Fruit fly (Drosophila melanogaster) whole organism, wandering third instar larva: ENCODE data around the gene EMC3.
A peak's percentile ranks its signal among the peaks of the same experiment; 100 is the strongest.

Experiments used
- Abd-B ChIP-seq: fragments of >200 bp; optimal IDR thresholded peaks from 2 replicates; lab custom pipeline; 2017; ENCODE audit warnings: missing biosample characterization, missing genetic modification characterization
- CG9705 ChIP-seq: fragments of 200-800 bp; sonication (Bioruptor generic); optimal IDR thresholded peaks from 2 replicates; lab custom pipeline; 2018; ENCODE audit warnings: missing biosample characterization, mild to moderate bottlenecking, missing genetic modification characterization
- CrebA ChIP-seq: fragments of 200-800 bp; sonication (Bioruptor generic); optimal IDR thresholded peaks from 2 replicates; lab custom pipeline; 2016; ENCODE audit warnings: missing biosample characterization, mild to moderate bottlenecking, missing genetic modification characterization, borderline replicate concordance
- Dfd ChIP-seq: fragments of >200 bp; optimal IDR thresholded peaks from 2 replicates; lab custom pipeline; 2017; ENCODE audit warnings: missing biosample characterization, missing genetic modification characterization
- Dif ChIP-seq: fragments of 200-275, 200-300 bp; sonication (Bioruptor generic); optimal IDR thresholded peaks from 2 replicates; lab custom pipeline; 2018; ENCODE audit warnings: missing biosample characterization, missing genetic modification characterization; ENCODE audit not compliant: partially characterized antibody
- GATAd ChIP-seq: sonication (Bioruptor generic); optimal IDR thresholded peaks from 2 replicates; lab custom pipeline; 2016; ENCODE audit warnings: missing biosample characterization, missing genetic modification characterization
- HLH106 ChIP-seq: fragments of 200-800 bp; optimal IDR thresholded peaks from 3 replicates; lab custom pipeline; 2019; ENCODE audit warnings: missing biosample characterization, mild to moderate bottlenecking, missing genetic modification characterization, moderate library complexity
- Hnf4 ChIP-seq: fragments of 200-800 bp; sonication (Bioruptor generic); optimal IDR thresholded peaks from 2 replicates; lab custom pipeline; 2016; ENCODE audit warnings: missing biosample characterization, mild to moderate bottlenecking, missing genetic modification characterization
- Hr78 ChIP-seq: fragments of >200 bp; optimal IDR thresholded peaks from 2 replicates; lab custom pipeline; 2017; ENCODE audit warnings: missing biosample characterization, missing genetic modification characterization
- Mio ChIP-seq: sonication (Bioruptor generic); optimal IDR thresholded peaks from 2 replicates; lab custom pipeline; 2016; ENCODE audit warnings: missing biosample characterization, missing genetic modification characterization
- Myc ChIP-seq: fragments of >200 bp; optimal IDR thresholded peaks from 2 replicates; lab custom pipeline; 2017
- N ChIP-seq: fragments of >200 bp; optimal IDR thresholded peaks from 2 replicates; lab custom pipeline; 2018; ENCODE audit warnings: missing biosample characterization, missing external identifiers, missing genetic modification characterization
- OdsH ChIP-seq: fragments of 200-800 bp; sonication (Bioruptor generic); optimal IDR thresholded peaks from 2 replicates; lab custom pipeline; 2016; ENCODE audit warnings: missing biosample characterization, mild to moderate bottlenecking, missing genetic modification characterization
- Sp1 ChIP-seq: fragments of 200-800 bp; sonication (Bioruptor generic); optimal IDR thresholded peaks from 3 replicates; lab custom pipeline; 2019; ENCODE audit warnings: missing biosample characterization, mild to moderate bottlenecking, missing genetic modification characterization, moderate library complexity
- Vsx2 ChIP-seq: fragments of 200-300, 225-300 bp; sonication (Bioruptor generic); optimal IDR thresholded peaks from 2 replicates; lab custom pipeline; 2018; ENCODE audit warnings: missing biosample characterization, missing genetic modification characterization; ENCODE audit not compliant: partially characterized antibody
- br ChIP-seq: fragments of 200-800 bp; sonication (Bioruptor generic); optimal IDR thresholded peaks from 2 replicates; lab custom pipeline; 2016; ENCODE audit warnings: missing biosample characterization, missing genetic modification characterization
- brk ChIP-seq: fragments of 200-800 bp; sonication (Bioruptor generic); optimal IDR thresholded peaks from 2 replicates; lab custom pipeline; 2016; ENCODE audit warnings: missing biosample characterization, mild to moderate bottlenecking, missing genetic modification characterization
- dl ChIP-seq, 2 experiments: fragments of 175-275, 200-275 bp in 1 of 2; fragments of 200-275 bp in 1 of 2; sonication (Bioruptor generic); optimal IDR thresholded peaks; lab custom pipeline; 2018; ENCODE audit warnings: mild to moderate bottlenecking in 2 of 2, missing biosample characterization in 2 of 2, missing genetic modification characterization in 2 of 2, moderate library complexity in 2 of 2; ENCODE audit not compliant: partially characterized antibody in 2 of 2, insufficient read depth in 1 of 2
- dmrt93B ChIP-seq: fragments of 200-800 bp; sonication (Bioruptor generic); optimal IDR thresholded peaks from 2 replicates; lab custom pipeline; 2018; ENCODE audit warnings: missing biosample characterization, mild to moderate bottlenecking, missing genetic modification characterization
- dsf ChIP-seq: sonication (Bioruptor generic); optimal IDR thresholded peaks from 2 replicates; lab custom pipeline; 2016; ENCODE audit warnings: missing biosample characterization, missing genetic modification characterization, borderline replicate concordance
- ey ChIP-seq: fragments of 200-800 bp; sonication (Bioruptor generic); optimal IDR thresholded peaks from 2 replicates; lab custom pipeline; 2016; ENCODE audit warnings: missing biosample characterization, missing genetic modification characterization
- foxo ChIP-seq, 2 experiments: fragments of 200-800 bp; sonication (Bioruptor generic); optimal IDR thresholded peaks; 2 replicates in 1 of 2; 3 replicates in 1 of 2; lab custom pipeline; 2016 to 2017; ENCODE audit warnings: missing biosample characterization in 2 of 2, missing genetic modification characterization in 2 of 2
- fru ChIP-seq: fragments of 200-800 bp; sonication (Bioruptor generic); optimal IDR thresholded peaks from 3 replicates; lab custom pipeline; 2016; ENCODE audit warnings: missing biosample characterization, mild to moderate bottlenecking, missing genetic modification characterization
- h ChIP-seq: fragments of 200-800 bp; sonication (Bioruptor generic); optimal IDR thresholded peaks from 3 replicates; lab custom pipeline; 2016; ENCODE audit warnings: missing biosample characterization, mild to moderate bottlenecking, missing genetic modification characterization
- jim ChIP-seq: fragments of 175-275, 200-325 bp; sonication (Bioruptor generic); optimal IDR thresholded peaks from 2 replicates; lab custom pipeline; 2016; ENCODE audit warnings: missing biosample characterization, mild to moderate bottlenecking, missing genetic modification characterization
- lola ChIP-seq: fragments of >200 bp; optimal IDR thresholded peaks from 2 replicates; lab custom pipeline; 2017; ENCODE audit warnings: missing biosample characterization, missing genetic modification characterization
- pan ChIP-seq: fragments of >200 bp; optimal IDR thresholded peaks from 2 replicates; lab custom pipeline; 2017
- psq ChIP-seq: fragments of 200-800 bp; sonication (Bioruptor generic); optimal IDR thresholded peaks from 3 replicates; lab custom pipeline; 2017; ENCODE audit warnings: missing biosample characterization, mild to moderate bottlenecking, missing genetic modification characterization, moderate library complexity
- sage ChIP-seq: fragments of 200-800 bp; sonication (Bioruptor generic); optimal IDR thresholded peaks from 2 replicates; lab custom pipeline; 2016; ENCODE audit warnings: missing biosample characterization, mild to moderate bottlenecking, missing genetic modification characterization
- sv ChIP-seq: fragments of 200-800 bp; sonication (Bioruptor generic); optimal IDR thresholded peaks from 3 replicates; lab custom pipeline; 2016; ENCODE audit warnings: missing biosample characterization, missing genetic modification characterization
- tai ChIP-seq: sonication (Bioruptor generic); optimal IDR thresholded peaks from 2 replicates; lab custom pipeline; 2016; ENCODE audit warnings: missing biosample characterization, missing genetic modification characterization
- woc ChIP-seq: sonication (Bioruptor generic); optimal IDR thresholded peaks from 2 replicates; lab custom pipeline; 2016; ENCODE audit warnings: missing biosample characterization, mild to moderate bottlenecking, missing genetic modification characterization

The EMC3 gene

dm6 chr2L:10751879-10752620 lies 19.8 kb upstream of the EMC3 start:
- TF ChIP-seq sv (GFP tag; lab: Kevin White, UChicago) = peak; percentile 33
- no peak for TF ChIP-seq h (GFP tag; lab: Kevin White, UChicago)
- TF ChIP-seq dsf (GFP tag; lab: Kevin White, UChicago) = no peak
- TF ChIP-seq Vsx2 (GFP tag; lab: Kevin White, UChicago) = no peak
- TF ChIP-seq brk (GFP tag; lab: Kevin White, UChicago) = no peak
- no peak for TF ChIP-seq foxo (GFP tag; optimal IDR thresholded peaks at IDR 0.05; lab: Kevin White, UChicago)
- TF ChIP-seq, all 38 proteins: peak for 1

- TF ChIP-seq GATAd (GFP tag; lab: Kevin White, UChicago) (no peak), Hr78 (GFP tag; lab: Kevin White, UChicago) (no peak), psq (GFP tag; lab: Kevin White, UChicago) (no peak), Dif (GFP tag; lab: Kevin White, UChicago) (no peak), h (GFP tag; lab: Kevin White, UChicago) (no peak), pan (lab: Kevin White, UChicago) (no peak), sage (GFP tag; lab: Kevin White, UChicago) (no peak), N (GFP tag; lab: Kevin White, UChicago) (no peak), CrebA (GFP tag; lab: Kevin White, UChicago) (no peak), Vsx2 (GFP tag; lab: Kevin White, UChicago) (no peak), br (no peak), Sp1 (GFP tag; lab: Kevin White, UChicago) (no peak)
These were observed 18.8 kb upstream of the EMC3 start for dm6 chr2L:10750915-10751612.

dm6 chr2L:10749607-10750467 lies 17.6 kb upstream of the EMC3 start:
- TF ChIP-seq Dfd (no peak), woc (GFP tag; lab: Kevin White, UChicago) (no peak), psq (GFP tag; lab: Kevin White, UChicago) (no peak), h (GFP tag; lab: Kevin White, UChicago) (no peak), brk (GFP tag; lab: Kevin White, UChicago) (no peak), tai (no peak), GATAd (GFP tag; lab: Kevin White, UChicago) (no peak), OdsH (GFP tag; lab: Kevin White, UChicago) (no peak), Abd-B (GFP tag; lab: Kevin White, UChicago) (no peak)

dm6 chr2L:10748218-10748617 lies 16.0 kb upstream of the EMC3 start:
- TF ChIP-seq dsf (GFP tag; lab: Kevin White, UChicago) = no peak
- no peak for TF ChIP-seq Mio (GFP tag; lab: Kevin White, UChicago)
- no peak for TF ChIP-seq Myc (lab: Kevin White, UChicago)
- TF ChIP-seq HLH106 (tag; lab: Kevin White, UChicago) = no peak
- no peak for TF ChIP-seq Abd-B (GFP tag; lab: Kevin White, UChicago)
- no peak for TF ChIP-seq psq (GFP tag; lab: Kevin White, UChicago)
- TF ChIP-seq pan (lab: Kevin White, UChicago) = no peak

dm6 chr2L:10743714-10744113 lies 11.5 kb upstream of the EMC3 start, which contains the start of gene CG6729:
CG6729 (minus strand) TSS chr2L:10743935.
- TF ChIP-seq Abd-B (GFP tag; lab: Kevin White, UChicago) (no peak), h (GFP tag; lab: Kevin White, UChicago) (no peak), woc (GFP tag; lab: Kevin White, UChicago) (no peak), lola (GFP tag; lab: Kevin White, UChicago) (no peak), jim (GFP tag; lab: Kevin White, UChicago) (no peak), br (no peak), Hnf4 (no peak), pan (lab: Kevin White, UChicago) (no peak), sv (GFP tag; lab: Kevin White, UChicago) (no peak), tai (no peak), CrebA (GFP tag; lab: Kevin White, UChicago) (no peak), dmrt93B (no peak), fru (no peak), psq (GFP tag; lab: Kevin White, UChicago) (no peak), Mio (GFP tag; lab: Kevin White, UChicago) (no peak), dl (GFP tag; optimal IDR thresholded peaks at IDR 0.05; lab: Kevin White, UChicago; ENCODE audit: insufficient read depth in 1 of 2, partially characterized antibody in 2 of 2) (no peak), ey (no peak), CG9705 (GFP tag; lab: Kevin White, UChicago) (no peak)
